Fruit fly (Drosophila melanogaster) whole organism, embryonic: ENCODE results near the gene CG43179.

Experiments used
- Adf1 ChIP-seq: fragments of 200-800 bp; sonication (Bioruptor generic); IDR thresholded peaks from 2 replicates; pipeline ENCODE4 v1.3.6; 2022; ENCODE audit warnings: missing biosample characterization, missing genetic modification characterization
- Asciz ChIP-seq: fragments of 200-800 bp; sonication (Bioruptor generic); optimal IDR thresholded peaks from 2 replicates; lab custom pipeline; 2017; ENCODE audit warnings: missing biosample characterization, mild to moderate bottlenecking, missing genetic modification characterization, missing genetic modification reagents
- BtbVII ChIP-seq: fragments of 200-800 bp; sonication (Bioruptor generic); optimal IDR thresholded peaks from 3 replicates; lab custom pipeline; 2017; ENCODE audit warnings: missing biosample characterization, mild to moderate bottlenecking, missing genetic modification characterization
- CG10654 ChIP-seq: fragments of 200-800 bp; sonication (Bioruptor generic); optimal IDR thresholded peaks from 2 replicates; lab custom pipeline; 2016; ENCODE audit warnings: missing biosample characterization, missing genetic modification characterization
- CG12391 ChIP-seq: fragments of 200-800 bp; sonication (Bioruptor generic); optimal IDR thresholded peaks from 3 replicates; lab custom pipeline; 2018; ENCODE audit warnings: missing biosample characterization, mild to moderate bottlenecking, missing genetic modification characterization, moderate library complexity
- CG13894 ChIP-seq: fragments of 200-800 bp; sonication (Bioruptor generic); optimal IDR thresholded peaks from 3 replicates; lab custom pipeline; 2018; ENCODE audit warnings: missing biosample characterization, mild to moderate bottlenecking, missing genetic modification characterization, moderate library complexity
- CG14014 ChIP-seq: fragments of 200-800 bp; sonication (Bioruptor generic); IDR thresholded peaks from 2 replicates; pipeline ENCODE4 v1.3.6; 2022; ENCODE audit warnings: missing biosample characterization, missing genetic modification characterization
- CG14965 ChIP-seq: fragments of 200-800 bp; sonication (Bioruptor generic); optimal IDR thresholded peaks from 2 replicates; lab custom pipeline; 2016; ENCODE audit warnings: missing biosample characterization, missing genetic modification characterization, borderline replicate concordance
- CG1529 ChIP-seq: fragments of 200-800 bp; sonication (Bioruptor generic); optimal IDR thresholded peaks from 3 replicates; lab custom pipeline; 2018; ENCODE audit warnings: missing biosample characterization, missing genetic modification characterization
- CG15479 ChIP-seq: fragments of 200-800 bp; sonication (Bioruptor generic); optimal IDR thresholded peaks from 3 replicates; lab custom pipeline; 2019; ENCODE audit warnings: missing biosample characterization, mild to moderate bottlenecking, missing genetic modification characterization, moderate library complexity
- CG15514 ChIP-seq: fragments of 200-800 bp; sonication (Bioruptor generic); optimal IDR thresholded peaks from 3 replicates; lab custom pipeline; 2017; ENCODE audit warnings: missing biosample characterization, missing genetic modification characterization, mild to moderate bottlenecking, moderate library complexity, missing genetic modification reagents
- CG18619 ChIP-seq: fragments of 200-800 bp; sonication (Bioruptor generic); optimal IDR thresholded peaks from 3 replicates; lab custom pipeline; 2017; ENCODE audit warnings: missing biosample characterization, mild to moderate bottlenecking, missing genetic modification characterization
- CG2116 ChIP-seq: fragments of 200-800 bp; sonication (Bioruptor generic); optimal IDR thresholded peaks from 3 replicates; lab custom pipeline; 2018; ENCODE audit warnings: missing biosample characterization, mild to moderate bottlenecking, missing genetic modification characterization
- CG2889 ChIP-seq: fragments of 200-800 bp; sonication (Bioruptor generic); IDR thresholded peaks from 3 replicates; pipeline ENCODE4 v1.3.6; 2022; ENCODE audit warnings: missing biosample characterization, missing genetic modification characterization
- CG32532 ChIP-seq: fragments of 200-800 bp; sonication (Bioruptor generic); IDR thresholded peaks from 2 replicates; pipeline ENCODE4 v1.3.6; 2022; ENCODE audit warnings: missing biosample characterization, missing genetic modification characterization
- CG3281 ChIP-seq: fragments of 200-800 bp; sonication (Bioruptor generic); optimal IDR thresholded peaks from 3 replicates; lab custom pipeline; 2017; ENCODE audit warnings: missing biosample characterization, mild to moderate bottlenecking, missing genetic modification characterization
- CG4854 ChIP-seq: fragments of 200-800 bp; sonication (Bioruptor generic); optimal IDR thresholded peaks from 2 replicates; lab custom pipeline; 2016; ENCODE audit warnings: missing biosample characterization, missing genetic modification characterization, inconsistent platforms
- CG5953 ChIP-seq: fragments of 200-800 bp; sonication (Bioruptor generic); IDR thresholded peaks from 2 replicates; pipeline ENCODE4 v1.3.6; 2022; ENCODE audit warnings: missing biosample characterization, missing genetic modification characterization
- CG6689 ChIP-seq: fragments of 200-800 bp; sonication (Bioruptor generic); IDR thresholded peaks from 2 replicates; pipeline ENCODE4 v1.3.6; 2022; ENCODE audit warnings: missing biosample characterization, missing genetic modification characterization
- CG7928 ChIP-seq: fragments of 200-800 bp; sonication (Bioruptor generic); optimal IDR thresholded peaks from 2 replicates; lab custom pipeline; 2017; ENCODE audit warnings: missing biosample characterization, mild to moderate bottlenecking, missing genetic modification characterization
- CG9437 ChIP-seq: fragments of 200-800 bp; sonication (Bioruptor generic); optimal IDR thresholded peaks from 2 replicates; lab custom pipeline; 2018; ENCODE audit warnings: missing biosample characterization, mild to moderate bottlenecking, missing genetic modification characterization
- CHES-1-like ChIP-seq: fragments of 200-800 bp; sonication (Bioruptor generic); optimal IDR thresholded peaks from 2 replicates; lab custom pipeline; 2016; ENCODE audit warnings: missing biosample characterization, missing genetic modification characterization
- CoRest ChIP-seq: fragments of 200-800 bp; sonication (Bioruptor generic); optimal IDR thresholded peaks from 3 replicates; lab custom pipeline; 2018; ENCODE audit warnings: missing biosample characterization, mild to moderate bottlenecking, missing genetic modification characterization, moderate library complexity
- D ChIP-seq, 2 experiments: fragments of 200-800 bp in 1 of 2; fragments of >200 bp in 1 of 2; sonication (Bioruptor generic) in 1 of 2; optimal IDR thresholded peaks; 2 replicates in 1 of 2; 3 replicates in 1 of 2; lab custom pipeline; 2017; ENCODE audit warnings: mild to moderate bottlenecking in 1 of 2, missing biosample characterization in 1 of 2, missing genetic modification characterization in 1 of 2, missing genetic modification reagents in 1 of 2
- Fer1 ChIP-seq: fragments of 200-800 bp; sonication (Bioruptor generic); optimal IDR thresholded peaks from 2 replicates; lab custom pipeline; 2017; ENCODE audit warnings: missing biosample characterization, mild to moderate bottlenecking, missing genetic modification characterization
- HHEX ChIP-seq: fragments of 200-800 bp; sonication (Bioruptor generic); optimal IDR thresholded peaks from 3 replicates; lab custom pipeline; 2017; ENCODE audit warnings: missing biosample characterization, mild to moderate bottlenecking, missing genetic modification characterization, missing genetic modification reagents
- Hmr ChIP-seq: fragments of 200-800 bp; sonication (Bioruptor generic); optimal IDR thresholded peaks from 3 replicates; lab custom pipeline; 2017; ENCODE audit warnings: mild to moderate bottlenecking, missing biosample characterization, missing genetic modification reagents, missing genetic modification characterization
- Hr51 ChIP-seq, 2 experiments: fragments of 200-800 bp; sonication (Bioruptor generic); optimal IDR thresholded peaks; 2 replicates in 1 of 2; 3 replicates in 1 of 2; lab custom pipeline; 2016 to 2018; ENCODE audit warnings: missing biosample characterization in 2 of 2, missing genetic modification characterization in 2 of 2, mild to moderate bottlenecking in 1 of 2, moderate library complexity in 1 of 2
- MTF-1 ChIP-seq: fragments of 200-800 bp; sonication (Bioruptor generic); optimal IDR thresholded peaks from 2 replicates; lab custom pipeline; 2018; ENCODE audit warnings: missing biosample characterization, mild to moderate bottlenecking, missing genetic modification characterization, borderline replicate concordance
- Spps ChIP-seq: fragments of 200-800 bp; sonication (Bioruptor generic); optimal IDR thresholded peaks from 2 replicates; lab custom pipeline; 2018; ENCODE audit warnings: missing biosample characterization, mild to moderate bottlenecking, missing genetic modification characterization
- Sry-δ ChIP-seq: fragments of 200-800 bp; sonication (Bioruptor generic); optimal IDR thresholded peaks from 2 replicates; lab custom pipeline; 2016; ENCODE audit warnings: missing biosample characterization, missing genetic modification characterization
- Tbp ChIP-seq: fragments of >200 bp; optimal IDR thresholded peaks from 2 replicates; lab custom pipeline; 2018; ENCODE audit warnings: missing biosample characterization, missing genetic modification characterization
- amos ChIP-seq: fragments of 200-800 bp; sonication (Bioruptor generic); IDR thresholded peaks from 2 replicates; pipeline ENCODE4 v1.3.6; 2022; ENCODE audit warnings: missing biosample characterization, missing genetic modification characterization; ENCODE audit not compliant: partially characterized antibody
- aop ChIP-seq: fragments of 200-800 bp; sonication (Bioruptor generic); IDR thresholded peaks from 2 replicates; pipeline ENCODE4 v1.3.6; 2022; ENCODE audit warnings: missing biosample characterization, missing genetic modification characterization
- bowl ChIP-seq: fragments of 200-800 bp; sonication (Bioruptor generic); IDR thresholded peaks from 2 replicates; pipeline ENCODE4 v1.3.6; 2022; ENCODE audit warnings: missing biosample characterization, missing genetic modification characterization
- bsh ChIP-seq, 2 experiments: fragments of 200-800 bp; sonication (Bioruptor generic); optimal IDR thresholded peaks; 2 replicates each; lab custom pipeline; 2017 to 2018; ENCODE audit warnings: mild to moderate bottlenecking in 2 of 2, missing biosample characterization in 2 of 2, missing genetic modification characterization in 2 of 2, moderate library complexity in 1 of 2
- cato ChIP-seq: fragments of 200-800 bp; sonication (Bioruptor generic); optimal IDR thresholded peaks from 2 replicates; lab custom pipeline; 2016; ENCODE audit warnings: missing biosample characterization, missing genetic modification characterization, borderline replicate concordance
- chn ChIP-seq: fragments of 200-800 bp; sonication (Bioruptor generic); optimal IDR thresholded peaks from 2 replicates; lab custom pipeline; 2016; ENCODE audit warnings: missing biosample characterization, missing genetic modification characterization
- ci ChIP-seq: fragments of 200-800 bp; sonication (Bioruptor generic); IDR thresholded peaks from 3 replicates; pipeline ENCODE4 v1.3.6; 2022; ENCODE audit warnings: missing biosample characterization, missing genetic modification characterization
- disco-r ChIP-seq: fragments of 200-800 bp; sonication (Bioruptor generic); optimal IDR thresholded peaks from 2 replicates; lab custom pipeline; 2016; ENCODE audit warnings: missing biosample characterization, missing genetic modification characterization
- eyg ChIP-seq: fragments of 200-800 bp; sonication (Bioruptor generic); optimal IDR thresholded peaks from 3 replicates; lab custom pipeline; 2016; ENCODE audit warnings: missing biosample characterization, missing genetic modification characterization
- gfzf ChIP-seq: fragments of 200-800 bp; sonication (Bioruptor generic); optimal IDR thresholded peaks from 2 replicates; lab custom pipeline; 2016; ENCODE audit warnings: missing biosample characterization, mild to moderate bottlenecking, missing genetic modification characterization, moderate library complexity
- ken ChIP-seq: fragments of 200-800 bp; sonication (Bioruptor generic); IDR thresholded peaks from 3 replicates; pipeline ENCODE4 v1.3.6; 2022; ENCODE audit warnings: missing biosample characterization, missing genetic modification characterization
- lov ChIP-seq, 2 experiments: fragments of 200-800 bp in 1 of 2; fragments of >200 bp in 1 of 2; sonication (Bioruptor generic) in 1 of 2; IDR thresholded peaks in 1 of 2; optimal IDR thresholded peaks in 1 of 2; 2 replicates in 1 of 2; 3 replicates in 1 of 2; pipeline versions ENCODE4 v1.3.6 to Lab custom; 2017 to 2022; ENCODE audit warnings: missing biosample characterization in 1 of 2, missing genetic modification characterization in 1 of 2
- pnt ChIP-seq: fragments of 200-800 bp; sonication (Bioruptor generic); optimal IDR thresholded peaks from 3 replicates; lab custom pipeline; 2016; ENCODE audit warnings: missing biosample characterization, missing genetic modification characterization
- pzg ChIP-seq: fragments of 200-800 bp; sonication (Bioruptor generic); optimal IDR thresholded peaks from 3 replicates; lab custom pipeline; 2018; ENCODE audit warnings: missing biosample characterization, mild to moderate bottlenecking, missing genetic modification characterization, moderate library complexity
- so ChIP-seq: fragments of 200-800 bp; sonication (Bioruptor generic); IDR thresholded peaks from 3 replicates; pipeline ENCODE4 v1.3.6; 2022; ENCODE audit warnings: missing biosample characterization, missing genetic modification characterization
- ssp ChIP-seq: fragments of 200-800 bp; sonication (Bioruptor generic); IDR thresholded peaks from 2 replicates; pipeline ENCODE4 v1.3.6; 2022; ENCODE audit warnings: missing biosample characterization, missing genetic modification characterization
- zfh1 ChIP-seq: fragments of 200-800 bp; sonication (Bioruptor generic); IDR thresholded peaks from 3 replicates; pipeline ENCODE4 v1.3.6; 2022; ENCODE audit warnings: missing biosample characterization, missing genetic modification characterization

Gene CG43179

DNA sequence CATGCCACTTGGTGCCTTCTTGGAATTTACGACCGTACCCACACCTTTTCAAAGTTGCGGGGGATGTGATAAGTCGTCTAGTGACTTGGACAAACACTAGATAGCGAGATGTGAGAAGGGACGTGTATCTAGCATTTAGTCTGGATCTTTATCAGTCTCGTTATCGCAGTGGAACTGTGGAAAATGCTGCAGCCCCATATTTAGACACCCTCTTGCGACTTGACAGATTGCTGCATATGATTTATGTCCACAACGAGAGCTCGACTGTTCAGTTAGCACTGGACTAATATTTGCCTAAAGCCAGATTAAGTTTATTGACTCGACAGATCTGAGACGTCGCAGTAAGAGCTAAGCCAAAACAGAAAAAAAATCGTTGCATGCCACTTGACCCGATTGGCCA, 44.0 kb downstream of the CG43179 start (continued):
- TF ChIP-seq Fer1 (peak; percentile 62), aop (GFP tag; lab: Robert Waterston, UW) (no peak), HHEX (GFP tag; lab: Kevin White, UChicago) (peak; percentile 52), CoRest (no peak), zfh1 (no peak), bsh (GFP tag; optimal IDR thresholded peaks at IDR 0.05; lab: Kevin White, UChicago) (peak in 1 of 2 experiments; percentile 43), CG7928 (GFP tag; lab: Kevin White, UChicago) (no peak), MTF-1 (GFP tag; lab: Kevin White, UChicago) (peak; percentile 57), BtbVII (GFP tag; lab: Kevin White, UChicago) (no peak), eyg (GFP tag; lab: Kevin White, UChicago) (no peak), CHES-1-like (GFP tag; lab: Kevin White, UChicago) (no peak), ci (GFP tag; lab: Robert Waterston, UW) (peak; percentile 81; the same call in 2 of the 3 replicates), Hr51 (GFP tag; optimal IDR thresholded peaks at IDR 0.05; lab: Kevin White, UChicago) (no peak), CG5953 (no peak), CG14965 (GFP tag; lab: Kevin White, UChicago) (no peak), pnt (GFP tag; lab: Kevin White, UChicago) (no peak), CG13894 (tag; lab: Kevin White, UChicago) (no peak), cato (no peak), CG15514 (no peak), pzg (GFP tag; lab: Kevin White, UChicago) (no peak), chn (GFP tag; lab: Kevin White, UChicago) (no peak), gfzf (GFP tag; lab: Kevin White, UChicago) (no peak), Adf1 (GFP tag; lab: Robert Waterston, UW) (no peak), ssp (no peak), CG6689 (GFP tag; lab: Robert Waterston, UW) (no peak), CG12391 (no peak), CG4854 (no peak), ken (GFP tag; lab: Robert Waterston, UW) (no peak), Sry-δ (GFP tag; lab: Kevin White, UChicago) (no peak), CG18619 (no peak), CG2116 (GFP tag; lab: Kevin White, UChicago) (peak; percentile 3), amos (no peak), CG14014 (GFP tag; lab: Robert Waterston, UW) (0 out of 2 replicates have a peak, but pooled peaks have one; percentile 17), CG10654 (no peak), disco-r (no peak), CG2889 (GFP tag; lab: Robert Waterston, UW) (0 out of 3 replicates have a peak, but pooled peaks have one; percentile 9), lov (optimal IDR thresholded peaks at IDR 0.05; lab: Kevin White, UChicago) (no peak), lov (GFP tag; IDR thresholded peaks at IDR 0.05; lab: Robert Waterston, UW) (peak; percentile 72; the same call in 1 of the 3 replicates), Spps (tag; lab: Kevin White, UChicago) (peak; percentile 31), Tbp (GFP tag; lab: Kevin White, UChicago) (no peak), so (GFP tag; lab: Robert Waterston, UW) (0 out of 3 replicates have a peak, but pooled peaks have one; percentile 13), CG15479 (no peak), Asciz (GFP tag; lab: Kevin White, UChicago) (peak; percentile 77), Hmr (GFP tag; lab: Kevin White, UChicago) (no peak), CG3281 (GFP tag; lab: Kevin White, UChicago) (peak; percentile 13), bowl (GFP tag; lab: Robert Waterston, UW) (no peak), CG1529 (peak; percentile 21), D (optimal IDR thresholded peaks at IDR 0.05; lab: Kevin White, UChicago) (no peak), D (GFP tag; optimal IDR thresholded peaks at IDR 0.05; lab: Kevin White, UChicago) (peak; percentile 31), CG32532 (GFP tag; lab: Robert Waterston, UW) (no peak), CG9437 (GFP tag; lab: Kevin White, UChicago) (no peak)
